Fruit fly (Drosophila melanogaster) whole organism, wandering third instar larva: Measurements from ENCODE around the gene Argk2.

Experiments
- Abd-B ChIP-seq: fragments of >200 bp; optimal IDR thresholded peaks from 2 replicates; lab custom pipeline; 2017; ENCODE audit warnings: missing biosample characterization, missing genetic modification characterization
- CG32264 ChIP-seq: fragments of 200-800 bp; sonication (Bioruptor generic); optimal IDR thresholded peaks from 2 replicates; lab custom pipeline; 2016; ENCODE audit warnings: missing biosample characterization, missing genetic modification characterization
- CG9705 ChIP-seq: fragments of 200-800 bp; sonication (Bioruptor generic); optimal IDR thresholded peaks from 2 replicates; lab custom pipeline; 2018; ENCODE audit warnings: missing biosample characterization, mild to moderate bottlenecking, missing genetic modification characterization
- CrebA ChIP-seq: fragments of 200-800 bp; sonication (Bioruptor generic); optimal IDR thresholded peaks from 2 replicates; lab custom pipeline; 2016; ENCODE audit warnings: missing biosample characterization, mild to moderate bottlenecking, missing genetic modification characterization, borderline replicate concordance
- Dif ChIP-seq: fragments of 200-275, 200-300 bp; sonication (Bioruptor generic); optimal IDR thresholded peaks from 2 replicates; lab custom pipeline; 2018; ENCODE audit warnings: missing biosample characterization, missing genetic modification characterization; ENCODE audit not compliant: partially characterized antibody
- GATAd ChIP-seq: sonication (Bioruptor generic); optimal IDR thresholded peaks from 2 replicates; lab custom pipeline; 2016; ENCODE audit warnings: missing biosample characterization, missing genetic modification characterization
- HLH106 ChIP-seq: fragments of 200-800 bp; optimal IDR thresholded peaks from 3 replicates; lab custom pipeline; 2019; ENCODE audit warnings: missing biosample characterization, mild to moderate bottlenecking, missing genetic modification characterization, moderate library complexity
- Hnf4 ChIP-seq: fragments of 200-800 bp; sonication (Bioruptor generic); optimal IDR thresholded peaks from 2 replicates; lab custom pipeline; 2016; ENCODE audit warnings: missing biosample characterization, mild to moderate bottlenecking, missing genetic modification characterization
- Hr78 ChIP-seq: fragments of >200 bp; optimal IDR thresholded peaks from 2 replicates; lab custom pipeline; 2017; ENCODE audit warnings: missing biosample characterization, missing genetic modification characterization
- Hr83 ChIP-seq: fragments of 200-300 bp; sonication (Bioruptor generic); optimal IDR thresholded peaks from 2 replicates; lab custom pipeline; 2016; ENCODE audit warnings: missing biosample characterization, mild to moderate bottlenecking, missing genetic modification characterization, moderate library complexity; ENCODE audit not compliant: poor library complexity, severe bottlenecking
- Jra ChIP-seq: sonication (Bioruptor generic); optimal IDR thresholded peaks from 2 replicates; lab custom pipeline; 2016; ENCODE audit warnings: missing biosample characterization, missing genetic modification characterization
- Mio ChIP-seq: sonication (Bioruptor generic); optimal IDR thresholded peaks from 2 replicates; lab custom pipeline; 2016; ENCODE audit warnings: missing biosample characterization, missing genetic modification characterization
- Myc ChIP-seq: fragments of >200 bp; optimal IDR thresholded peaks from 2 replicates; lab custom pipeline; 2017
- N ChIP-seq: fragments of >200 bp; optimal IDR thresholded peaks from 2 replicates; lab custom pipeline; 2018; ENCODE audit warnings: missing biosample characterization, missing external identifiers, missing genetic modification characterization
- OdsH ChIP-seq: fragments of 200-800 bp; sonication (Bioruptor generic); optimal IDR thresholded peaks from 2 replicates; lab custom pipeline; 2016; ENCODE audit warnings: missing biosample characterization, mild to moderate bottlenecking, missing genetic modification characterization
- Rel ChIP-seq, 2 experiments: fragments of 200-800 bp; sonication (Bioruptor generic) in 1 of 2; optimal IDR thresholded peaks; 2 replicates in 1 of 2; 3 replicates in 1 of 2; lab custom pipeline; 2016 to 2019; ENCODE audit warnings: mild to moderate bottlenecking in 2 of 2, missing biosample characterization in 2 of 2, missing genetic modification characterization in 2 of 2, moderate library complexity in 1 of 2
- Sp1 ChIP-seq: fragments of 200-800 bp; sonication (Bioruptor generic); optimal IDR thresholded peaks from 3 replicates; lab custom pipeline; 2019; ENCODE audit warnings: missing biosample characterization, mild to moderate bottlenecking, missing genetic modification characterization, moderate library complexity
- Vsx2 ChIP-seq: fragments of 200-300, 225-300 bp; sonication (Bioruptor generic); optimal IDR thresholded peaks from 2 replicates; lab custom pipeline; 2018; ENCODE audit warnings: missing biosample characterization, missing genetic modification characterization; ENCODE audit not compliant: partially characterized antibody
- brk ChIP-seq: fragments of 200-800 bp; sonication (Bioruptor generic); optimal IDR thresholded peaks from 2 replicates; lab custom pipeline; 2016; ENCODE audit warnings: missing biosample characterization, mild to moderate bottlenecking, missing genetic modification characterization
- dl ChIP-seq, 2 experiments: fragments of 175-275, 200-275 bp in 1 of 2; fragments of 200-275 bp in 1 of 2; sonication (Bioruptor generic); optimal IDR thresholded peaks; lab custom pipeline; 2018; ENCODE audit warnings: mild to moderate bottlenecking in 2 of 2, missing biosample characterization in 2 of 2, missing genetic modification characterization in 2 of 2, moderate library complexity in 2 of 2; ENCODE audit not compliant: partially characterized antibody in 2 of 2, insufficient read depth in 1 of 2
- dmrt93B ChIP-seq: fragments of 200-800 bp; sonication (Bioruptor generic); optimal IDR thresholded peaks from 2 replicates; lab custom pipeline; 2018; ENCODE audit warnings: missing biosample characterization, mild to moderate bottlenecking, missing genetic modification characterization
- ey ChIP-seq: fragments of 200-800 bp; sonication (Bioruptor generic); optimal IDR thresholded peaks from 2 replicates; lab custom pipeline; 2016; ENCODE audit warnings: missing biosample characterization, missing genetic modification characterization
- foxo ChIP-seq, 2 experiments: fragments of 200-800 bp; sonication (Bioruptor generic); optimal IDR thresholded peaks; 2 replicates in 1 of 2; 3 replicates in 1 of 2; lab custom pipeline; 2016 to 2017; ENCODE audit warnings: missing biosample characterization in 2 of 2, missing genetic modification characterization in 2 of 2
- fru ChIP-seq: fragments of 200-800 bp; sonication (Bioruptor generic); optimal IDR thresholded peaks from 3 replicates; lab custom pipeline; 2016; ENCODE audit warnings: missing biosample characterization, mild to moderate bottlenecking, missing genetic modification characterization
- h ChIP-seq: fragments of 200-800 bp; sonication (Bioruptor generic); optimal IDR thresholded peaks from 3 replicates; lab custom pipeline; 2016; ENCODE audit warnings: missing biosample characterization, mild to moderate bottlenecking, missing genetic modification characterization
- jim ChIP-seq: fragments of 175-275, 200-325 bp; sonication (Bioruptor generic); optimal IDR thresholded peaks from 2 replicates; lab custom pipeline; 2016; ENCODE audit warnings: missing biosample characterization, mild to moderate bottlenecking, missing genetic modification characterization
- pan ChIP-seq: fragments of >200 bp; optimal IDR thresholded peaks from 2 replicates; lab custom pipeline; 2017
- psq ChIP-seq: fragments of 200-800 bp; sonication (Bioruptor generic); optimal IDR thresholded peaks from 3 replicates; lab custom pipeline; 2017; ENCODE audit warnings: missing biosample characterization, mild to moderate bottlenecking, missing genetic modification characterization, moderate library complexity
- rgr ChIP-seq: fragments of 200-800 bp; sonication (Bioruptor generic); optimal IDR thresholded peaks from 3 replicates; lab custom pipeline; 2016; ENCODE audit warnings: missing biosample characterization, mild to moderate bottlenecking, missing genetic modification characterization
- sage ChIP-seq: fragments of 200-800 bp; sonication (Bioruptor generic); optimal IDR thresholded peaks from 2 replicates; lab custom pipeline; 2016; ENCODE audit warnings: missing biosample characterization, mild to moderate bottlenecking, missing genetic modification characterization
- sv ChIP-seq: fragments of 200-800 bp; sonication (Bioruptor generic); optimal IDR thresholded peaks from 3 replicates; lab custom pipeline; 2016; ENCODE audit warnings: missing biosample characterization, missing genetic modification characterization
- tai ChIP-seq: sonication (Bioruptor generic); optimal IDR thresholded peaks from 2 replicates; lab custom pipeline; 2016; ENCODE audit warnings: missing biosample characterization, missing genetic modification characterization
- usp ChIP-seq: fragments of >200 bp; optimal IDR thresholded peaks from 2 replicates; lab custom pipeline; 2017; ENCODE audit warnings: missing biosample characterization, missing genetic modification characterization
- woc ChIP-seq: sonication (Bioruptor generic); optimal IDR thresholded peaks from 2 replicates; lab custom pipeline; 2016; ENCODE audit warnings: missing biosample characterization, mild to moderate bottlenecking, missing genetic modification characterization

Gene Argk2

DNA sequence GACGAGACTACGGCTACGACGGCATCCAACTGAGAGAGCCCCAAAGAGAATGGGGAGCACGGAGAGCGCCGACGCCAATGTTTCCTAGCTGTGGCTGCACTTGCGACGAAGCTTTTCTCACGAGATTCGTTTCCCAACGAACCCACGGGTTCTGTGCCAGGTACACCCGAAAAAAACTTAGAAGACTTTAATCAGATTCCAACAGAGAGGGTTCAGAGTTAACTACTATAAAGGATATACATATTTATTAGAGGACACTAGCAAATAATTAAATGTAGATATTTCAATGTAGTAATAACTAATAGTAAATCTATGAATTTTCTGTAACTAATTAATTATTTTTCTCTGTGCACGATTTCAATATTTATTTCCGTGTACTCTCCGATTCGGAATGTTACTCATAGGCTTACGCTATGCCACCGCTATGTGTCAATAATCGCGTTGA lies 18.8 kb downstream of the Argk2 start, which contains the start of gene Argk1:
Argk1 (minus strand) TSS at position 31 of the 445 bp plus-strand sequence.
- TF ChIP-seq tai (GFP tag; lab: Kevin White, UChicago): peak; percentile 16
- no peak for TF ChIP-seq Hnf4
- TF ChIP-seq CG32264 (GFP tag; lab: Kevin White, UChicago): no peak
- TF ChIP-seq Hr78 (GFP tag; lab: Kevin White, UChicago): no peak
- no peak for TF ChIP-seq Abd-B (GFP tag; lab: Kevin White, UChicago)
- TF ChIP-seq Mio (GFP tag; lab: Kevin White, UChicago): no peak
- no peak for TF ChIP-seq usp (GFP tag; lab: Kevin White, UChicago)
- no peak for TF ChIP-seq woc (GFP tag; lab: Kevin White, UChicago)
- TF ChIP-seq dl (GFP tag; optimal IDR thresholded peaks at IDR 0.05; lab: Kevin White, UChicago; ENCODE audit: insufficient read depth in 1 of 2, partially characterized antibody in 2 of 2): peak; percentile 38 to 55
- no peak for TF ChIP-seq sage (GFP tag; lab: Kevin White, UChicago)
- TF ChIP-seq Rel (GFP tag; optimal IDR thresholded peaks at IDR 0.05; lab: Kevin White, UChicago): no peak
- TF ChIP-seq Rel (tag; optimal IDR thresholded peaks at IDR 0.05; lab: Kevin White, UChicago): no peak
- TF ChIP-seq sv (GFP tag; lab: Kevin White, UChicago): peak; percentile 29
- TF ChIP-seq fru (GFP tag; lab: Kevin White, UChicago): peak; percentile 14
- no peak for TF ChIP-seq Vsx2 (GFP tag; lab: Kevin White, UChicago)
- peak; percentile 44 for TF ChIP-seq HLH106 (tag; lab: Kevin White, UChicago)
- peak; percentile 50 for TF ChIP-seq OdsH (GFP tag; lab: Kevin White, UChicago)
- no peak for TF ChIP-seq Hr83 (GFP tag; lab: Kevin White, UChicago)
- peak in 1 of 2 experiments; percentile 34 for TF ChIP-seq foxo (GFP tag; optimal IDR thresholded peaks at IDR 0.05; lab: Kevin White, UChicago)
- TF ChIP-seq Jra: no peak
- TF ChIP-seq CrebA (GFP tag; lab: Kevin White, UChicago): no peak
- peak; percentile 54 for TF ChIP-seq rgr
- TF ChIP-seq N: no peak
- peak; percentile 65 for TF ChIP-seq Dif (GFP tag; lab: Kevin White, UChicago)
- no peak for TF ChIP-seq GATAd (GFP tag; lab: Kevin White, UChicago)
- TF ChIP-seq h (GFP tag; lab: Kevin White, UChicago): peak; percentile 10
- no peak for TF ChIP-seq dmrt93B
- no peak for TF ChIP-seq Sp1

DNA sequence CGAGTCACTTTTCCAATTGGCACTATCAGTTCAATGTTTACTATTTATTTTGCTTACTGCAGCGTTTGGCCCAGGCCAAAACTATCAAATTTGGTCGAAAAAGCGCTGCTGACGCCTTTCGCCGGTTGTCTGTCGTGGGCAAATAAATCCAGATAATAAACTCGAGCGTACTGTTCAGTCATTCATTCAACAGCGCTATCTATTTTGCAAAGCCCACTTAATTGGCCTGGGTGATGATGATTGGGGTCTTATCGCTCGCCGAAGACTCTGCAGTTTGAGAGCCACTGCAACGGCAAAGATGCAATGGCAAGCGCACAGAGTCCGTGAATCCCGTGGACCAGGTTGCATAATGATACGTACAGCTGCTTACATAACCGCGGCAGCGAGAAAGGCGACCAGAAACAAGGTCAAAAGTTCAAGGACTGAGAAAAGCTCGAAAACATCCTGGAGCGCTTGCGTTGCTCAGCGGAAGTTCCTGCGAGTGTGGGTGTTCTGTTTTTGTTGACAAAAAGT lies 19.3 kb downstream of the Argk2 start:
- TF ChIP-seq Hr78 (GFP tag; lab: Kevin White, UChicago): no peak
- no peak for TF ChIP-seq psq (GFP tag; lab: Kevin White, UChicago)
- TF ChIP-seq ey (GFP tag; lab: Kevin White, UChicago): no peak
- TF ChIP-seq usp (GFP tag; lab: Kevin White, UChicago): no peak
- no peak for TF ChIP-seq CG32264 (GFP tag; lab: Kevin White, UChicago)
- TF ChIP-seq Vsx2 (GFP tag; lab: Kevin White, UChicago): peak; percentile 19

DNA sequence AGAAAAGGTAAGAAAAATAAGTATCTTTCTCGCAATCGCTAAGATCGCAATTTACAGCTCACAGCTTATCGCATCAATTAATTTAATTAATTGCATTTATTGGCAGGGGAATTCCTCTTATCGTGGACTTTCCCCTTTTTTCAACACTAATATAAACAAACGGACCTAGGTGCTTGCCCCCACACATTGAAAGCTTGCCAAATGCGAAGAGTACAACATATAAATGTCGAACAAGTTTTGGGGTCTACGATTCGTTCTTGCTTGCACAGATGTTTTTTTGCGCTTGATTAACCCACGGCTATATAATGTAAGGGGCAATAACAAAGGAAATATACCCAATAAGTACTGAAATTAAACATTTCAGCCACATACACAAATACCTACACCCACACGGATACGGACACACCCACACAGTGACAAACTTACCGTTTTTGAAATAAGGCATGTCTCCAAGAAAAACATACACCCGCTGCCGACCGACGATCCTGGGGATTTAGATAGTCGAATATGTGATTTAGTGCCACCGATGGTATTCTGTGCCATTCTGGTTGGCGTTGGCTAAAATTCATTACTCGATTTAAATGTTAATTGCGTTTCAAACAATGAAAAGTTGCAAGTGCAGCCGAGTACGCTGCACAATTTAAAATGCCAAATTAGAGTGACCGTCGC lies 25.0 kb downstream of the Argk2 start:
- TF ChIP-seq dmrt93B (no peak), GATAd (GFP tag; lab: Kevin White, UChicago) (no peak), Myc (lab: Kevin White, UChicago) (no peak), Hnf4 (peak; percentile 19), sage (GFP tag; lab: Kevin White, UChicago) (peak; percentile 21), OdsH (GFP tag; lab: Kevin White, UChicago) (peak; percentile 9), CrebA (GFP tag; lab: Kevin White, UChicago) (peak; percentile 68), psq (GFP tag; lab: Kevin White, UChicago) (no peak), dl (GFP tag; optimal IDR thresholded peaks at IDR 0.05; lab: Kevin White, UChicago; ENCODE audit: insufficient read depth in 1 of 2, partially characterized antibody in 2 of 2) (no peak), Hr78 (GFP tag; lab: Kevin White, UChicago) (no peak), foxo (GFP tag; optimal IDR thresholded peaks at IDR 0.05; lab: Kevin White, UChicago) (no peak), CG9705 (GFP tag; lab: Kevin White, UChicago) (no peak), brk (peak; percentile 34), jim (GFP tag; lab: Kevin White, UChicago) (no peak), usp (GFP tag; lab: Kevin White, UChicago) (no peak), pan (no peak), Hr83 (GFP tag; lab: Kevin White, UChicago) (peak; percentile 14), N (no peak), Rel (GFP tag; optimal IDR thresholded peaks at IDR 0.05; lab: Kevin White, UChicago) (no peak), Rel (tag; optimal IDR thresholded peaks at IDR 0.05; lab: Kevin White, UChicago) (peak; percentile 100), Abd-B (GFP tag; lab: Kevin White, UChicago) (no peak)
